Fruit fly (Drosophila melanogaster) whole organism, adult: ENCODE measurements around the gene CG7084.

Experiments
- CG12768 ChIP-seq: fragments of 200-800 bp; sonication (Bioruptor generic); optimal IDR thresholded peaks from 2 replicates; lab custom pipeline; 2017; ENCODE audit warnings: missing biosample characterization, missing genetic modification characterization, mild to moderate bottlenecking, moderate library complexity, missing genetic modification reagents
- CG1620 ChIP-seq: fragments of 200-800 bp; sonication (Bioruptor generic); optimal IDR thresholded peaks from 2 replicates; lab custom pipeline; 2016; ENCODE audit warnings: missing biosample characterization, missing genetic modification characterization
- CG7045 ChIP-seq: fragments of 200-800 bp; sonication (Bioruptor generic); optimal IDR thresholded peaks from 2 replicates; lab custom pipeline; 2017; ENCODE audit warnings: missing biosample characterization, mild to moderate bottlenecking, missing genetic modification characterization
- Hr96 ChIP-seq: fragments of 200-800 bp; sonication (Bioruptor generic); optimal IDR thresholded peaks from 2 replicates; lab custom pipeline; 2016; ENCODE audit warnings: missing biosample characterization, missing genetic modification characterization
- cic ChIP-seq: fragments of 200-800 bp; sonication (Bioruptor generic); optimal IDR thresholded peaks from 2 replicates; lab custom pipeline; 2017; ENCODE audit warnings: missing biosample characterization, mild to moderate bottlenecking, missing genetic modification characterization, moderate library complexity
- pad ChIP-seq: fragments of 200-800 bp; sonication (Bioruptor generic); optimal IDR thresholded peaks from 3 replicates; lab custom pipeline; 2017; ENCODE audit warnings: missing biosample characterization, missing genetic modification characterization, mild to moderate bottlenecking, moderate library complexity, missing genetic modification reagents

DNA sequence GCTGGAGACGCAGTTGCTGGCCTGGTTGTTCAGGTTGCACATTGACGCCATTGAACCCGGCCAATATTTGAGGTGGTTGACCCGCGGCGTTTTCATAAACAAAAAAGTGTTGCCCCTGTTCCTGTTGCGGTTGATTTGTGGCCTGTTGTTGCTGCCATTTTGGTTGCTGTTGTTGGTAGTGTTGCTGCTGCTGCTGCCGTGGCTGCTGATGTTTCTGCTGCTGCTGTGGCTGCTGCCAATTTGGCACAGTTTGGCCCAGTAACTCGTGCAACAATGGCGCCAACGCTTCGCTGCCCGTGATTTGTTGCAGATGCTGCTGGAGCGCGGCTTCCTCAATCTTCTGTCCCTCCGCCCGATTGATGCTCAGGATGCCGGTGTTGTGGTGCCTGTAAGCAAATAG is 43.0 kb downstream of the CG7084 start:
- TF ChIP-seq CG12768 = no peak
- no peak for TF ChIP-seq Hr96 (GFP tag; lab: Kevin White, UChicago)
- TF ChIP-seq CG7045 (GFP tag; lab: Kevin White, UChicago) = no peak
- TF ChIP-seq pad (GFP tag; lab: Kevin White, UChicago) = no peak
- TF ChIP-seq cic = no peak
- TF ChIP-seq CG1620 (GFP tag; lab: Kevin White, UChicago) = no peak
